Fruit fly (Drosophila melanogaster): ENCODE measurements around the gene Lnk.

The Lnk gene

DNA sequence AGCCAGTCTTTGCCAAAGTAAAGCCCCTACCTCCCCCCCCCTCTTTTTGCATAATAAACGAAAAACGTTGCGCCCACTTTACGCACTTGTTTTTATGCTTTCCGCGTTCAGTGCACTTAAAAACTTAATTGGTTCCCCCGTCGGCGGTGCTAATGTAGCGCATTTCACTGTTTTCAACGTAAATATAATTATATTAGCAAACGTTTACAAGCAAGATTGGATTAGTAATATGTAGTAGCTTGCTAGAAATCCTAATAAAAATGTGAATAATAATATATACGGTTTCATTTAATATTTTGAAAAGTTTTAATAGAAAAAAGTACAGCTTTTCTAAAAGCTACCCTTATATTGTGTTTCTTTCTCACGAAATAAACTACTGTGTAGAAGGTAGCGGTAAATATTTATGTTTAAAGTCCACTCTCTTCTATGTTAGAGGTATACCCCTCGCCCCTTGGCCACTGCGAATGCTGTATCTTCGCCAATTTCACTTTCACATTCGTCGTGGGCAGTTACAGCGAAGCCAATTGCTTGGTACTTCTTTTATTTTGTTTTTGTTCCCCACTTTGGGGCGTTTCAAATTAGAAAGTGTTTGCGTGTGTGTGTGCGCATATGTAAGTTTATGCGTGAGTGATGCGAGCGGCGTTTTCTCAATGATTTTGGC lies 5.6 kb upstream of the Lnk start:
- TF ChIP-seq psq (optimal IDR thresholded peaks at IDR 0.05), result no peak

DNA sequence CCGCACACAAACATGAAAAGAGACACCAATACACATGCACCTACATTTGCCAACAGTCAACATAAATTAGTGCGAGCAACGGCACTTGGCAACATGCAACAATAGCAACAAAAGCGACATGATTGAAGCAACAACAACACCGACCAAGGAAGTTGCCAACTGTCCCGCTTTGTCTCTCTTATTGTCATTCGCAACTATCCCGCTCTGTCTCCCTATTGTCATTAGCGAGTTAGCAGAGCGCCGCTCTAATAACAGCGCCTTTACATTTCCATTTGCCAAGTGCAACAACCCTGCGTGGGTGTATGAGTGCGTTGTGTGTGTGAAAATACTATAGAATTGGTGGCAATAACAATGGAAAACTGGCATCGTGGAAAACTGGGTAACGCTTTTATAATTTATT lies 4.5 kb upstream of the Lnk start:
- no peak for TF ChIP-seq psq (optimal IDR thresholded peaks at IDR 0.05)
- no peak for TF ChIP-seq usp (GFP tag; optimal IDR thresholded peaks at IDR 0.05)
- TF ChIP-seq EcR (GFP tag; optimal IDR thresholded peaks at IDR 0.05), result peak in 1 of 2 experiments; percentile 90
- no peak for TF ChIP-seq Dll (optimal IDR thresholded peaks at IDR 0.05)
- TF ChIP-seq pan (optimal IDR thresholded peaks at IDR 0.05), result no peak

DNA sequence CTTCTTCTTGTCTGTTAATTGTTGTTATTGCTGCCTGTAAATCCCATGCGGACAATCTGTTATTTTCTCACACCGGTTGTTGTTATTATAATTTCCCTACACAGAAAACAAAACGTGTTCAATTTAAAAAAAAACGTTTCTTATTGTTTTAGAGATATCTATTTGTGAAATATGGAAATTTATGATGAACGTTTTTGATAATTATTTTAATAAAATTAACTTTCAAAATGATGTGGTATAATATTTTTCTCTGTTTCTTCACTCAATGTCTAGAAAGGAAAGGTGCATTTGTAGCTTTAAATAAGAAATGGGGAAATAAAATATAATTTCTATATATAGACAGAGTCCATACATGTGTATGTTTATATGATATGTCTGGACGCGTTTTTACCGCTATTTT lies 4.0 kb upstream of the Lnk start:
- TF ChIP-seq pan (optimal IDR thresholded peaks at IDR 0.05) (no peak), CG8478 (optimal IDR thresholded peaks at IDR 0.05) (no peak), usp (GFP tag; optimal IDR thresholded peaks at IDR 0.05) (no peak), psq (optimal IDR thresholded peaks at IDR 0.05) (no peak), EcR (GFP tag; optimal IDR thresholded peaks at IDR 0.05) (no peak), Dll (optimal IDR thresholded peaks at IDR 0.05) (no peak)

DNA sequence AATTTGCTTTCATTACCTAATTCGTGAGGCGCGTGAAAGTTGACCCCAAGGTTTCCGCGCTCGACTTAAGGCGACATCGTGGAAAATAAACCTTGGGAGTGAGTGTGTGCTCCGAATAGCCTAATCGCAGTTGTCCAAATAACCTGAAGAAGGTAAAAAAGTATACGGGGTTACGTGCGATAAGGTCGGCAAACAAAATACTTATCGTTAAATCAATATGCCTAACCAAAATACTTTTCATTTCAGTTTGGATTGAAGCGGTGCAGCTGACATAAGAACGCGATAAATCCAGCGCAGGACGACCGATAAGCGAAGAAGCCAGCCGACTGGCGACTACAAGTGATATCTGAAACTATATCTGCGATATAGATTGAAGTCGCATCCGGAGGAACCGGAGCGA lies 3.2 kb upstream of the Lnk start:
- no peak for TF ChIP-seq usp (GFP tag; optimal IDR thresholded peaks at IDR 0.05)
- no peak for TF ChIP-seq Dll (optimal IDR thresholded peaks at IDR 0.05)
- TF ChIP-seq psq (optimal IDR thresholded peaks at IDR 0.05), result no peak
- no peak for TF ChIP-seq CG8478 (optimal IDR thresholded peaks at IDR 0.05)
- no peak for TF ChIP-seq pan (optimal IDR thresholded peaks at IDR 0.05)
- TF ChIP-seq EcR (GFP tag; optimal IDR thresholded peaks at IDR 0.05), result no peak

DNA sequence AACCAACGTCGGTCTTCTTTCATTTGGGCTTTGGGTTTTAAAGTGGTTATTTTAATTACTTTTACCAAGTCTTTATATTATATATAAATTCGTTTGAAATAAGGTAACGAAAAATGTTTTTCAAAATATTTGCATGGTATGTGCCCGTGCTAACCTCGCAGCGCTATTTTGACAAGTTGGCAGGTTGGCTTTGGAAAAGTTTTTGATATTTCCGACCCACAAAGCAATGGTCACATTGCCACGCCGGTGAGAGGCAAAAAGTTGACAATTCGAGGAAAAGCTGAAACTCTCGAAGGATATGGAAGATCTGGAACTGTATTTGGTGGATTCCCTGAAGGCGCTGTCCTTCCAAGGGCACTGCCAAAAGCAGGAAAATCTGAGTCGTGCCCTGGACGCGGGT lies 4.9 kb downstream of the Lnk start, which contains the start of gene CG5913:
Gene CG5913, plus strand, starts transcription at position 224 of the 400 bp plus-strand sequence.
- TF ChIP-seq CG8478 (optimal IDR thresholded peaks at IDR 0.05) (no peak), Dll (optimal IDR thresholded peaks at IDR 0.05) (no peak), pan (optimal IDR thresholded peaks at IDR 0.05) (no peak), usp (GFP tag; optimal IDR thresholded peaks at IDR 0.05) (no peak), psq (optimal IDR thresholded peaks at IDR 0.05) (no peak), EcR (GFP tag; optimal IDR thresholded peaks at IDR 0.05) (no peak)

DNA sequence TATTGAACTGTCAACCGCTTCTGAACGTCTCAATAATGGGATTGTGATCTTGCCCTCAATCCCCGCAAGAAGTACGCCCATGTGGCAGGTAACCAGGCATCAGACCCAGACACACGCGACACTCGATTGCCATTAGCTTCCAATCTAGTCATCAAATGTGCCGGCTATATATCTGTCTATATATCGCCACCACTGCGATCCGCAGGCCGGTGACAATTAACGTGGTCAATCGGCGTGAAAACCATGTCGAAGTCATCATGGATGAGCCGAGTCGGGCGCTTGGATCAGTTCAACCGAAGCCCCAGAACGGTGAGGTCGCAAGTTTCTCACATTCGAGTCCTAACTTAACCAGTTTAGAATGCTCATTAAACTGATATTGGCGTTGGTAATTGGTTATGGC lies 7.2 kb downstream of the Lnk start, which contains the start of gene Sodq:
Gene Sodq, plus strand, starts transcription at position 301 of the 400 bp plus-strand sequence.
- TF ChIP-seq pan (optimal IDR thresholded peaks at IDR 0.05), result no peak
- TF ChIP-seq usp (GFP tag; optimal IDR thresholded peaks at IDR 0.05), result no peak
- TF ChIP-seq psq (optimal IDR thresholded peaks at IDR 0.05), result no peak
- no peak for TF ChIP-seq EcR (GFP tag; optimal IDR thresholded peaks at IDR 0.05)
- no peak for TF ChIP-seq Dll (optimal IDR thresholded peaks at IDR 0.05)
- no peak for TF ChIP-seq CG8478 (optimal IDR thresholded peaks at IDR 0.05)

DNA sequence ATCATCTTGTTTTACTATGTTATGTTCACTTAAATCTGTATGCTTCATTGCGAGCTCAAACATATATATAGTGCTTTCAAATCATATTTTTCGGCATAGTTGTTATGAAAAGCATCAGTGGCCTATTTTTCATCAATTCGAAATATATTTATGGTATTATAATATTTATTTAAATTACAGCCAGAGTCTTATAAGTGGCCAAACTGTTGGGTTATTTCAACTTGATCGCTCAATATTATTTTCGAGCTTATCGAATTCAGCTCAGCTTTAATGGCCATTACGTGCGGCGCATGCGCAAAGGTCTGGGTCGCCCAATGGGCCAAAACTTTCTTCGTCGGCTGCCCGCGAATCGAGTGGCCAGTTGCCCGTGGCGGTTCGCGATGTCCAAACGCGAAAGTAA lies 8.8 kb downstream of the Lnk start, which contains the start of gene Mco3:
Gene Mco3, plus strand, starts transcription at position 301 of the 400 bp plus-strand sequence.
- TF ChIP-seq pan (optimal IDR thresholded peaks at IDR 0.05) (no peak), usp (GFP tag; optimal IDR thresholded peaks at IDR 0.05) (no peak), EcR (GFP tag; optimal IDR thresholded peaks at IDR 0.05) (no peak), Dll (optimal IDR thresholded peaks at IDR 0.05) (no peak)

DNA sequence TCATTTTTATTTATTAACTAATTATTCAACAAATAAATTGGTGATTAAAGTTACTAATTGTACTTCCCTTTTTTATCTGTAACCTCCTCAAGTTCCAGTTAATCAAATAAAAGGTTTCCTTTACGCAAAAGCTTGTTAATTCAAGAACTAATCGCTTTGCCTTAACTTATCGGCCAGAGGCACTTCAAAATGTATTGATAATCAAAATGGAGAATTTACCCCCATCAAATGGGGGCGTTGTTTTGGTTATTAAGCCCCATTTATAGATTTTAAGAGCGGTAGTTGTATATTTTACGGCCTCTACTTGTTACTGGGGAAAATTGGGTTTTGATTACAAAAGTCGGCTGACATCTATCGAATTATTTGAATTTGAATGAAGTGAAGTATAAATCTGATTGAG lies 11.3 kb downstream of the Lnk start, which contains the start of gene CG31091:
Gene CG31091, plus strand, starts transcription at position 214 of the 400 bp plus-strand sequence.
- TF ChIP-seq CG8478 (optimal IDR thresholded peaks at IDR 0.05) (no peak), pan (optimal IDR thresholded peaks at IDR 0.05) (no peak), Dll (optimal IDR thresholded peaks at IDR 0.05) (no peak), psq (optimal IDR thresholded peaks at IDR 0.05) (no peak), usp (GFP tag; optimal IDR thresholded peaks at IDR 0.05) (no peak)

DNA sequence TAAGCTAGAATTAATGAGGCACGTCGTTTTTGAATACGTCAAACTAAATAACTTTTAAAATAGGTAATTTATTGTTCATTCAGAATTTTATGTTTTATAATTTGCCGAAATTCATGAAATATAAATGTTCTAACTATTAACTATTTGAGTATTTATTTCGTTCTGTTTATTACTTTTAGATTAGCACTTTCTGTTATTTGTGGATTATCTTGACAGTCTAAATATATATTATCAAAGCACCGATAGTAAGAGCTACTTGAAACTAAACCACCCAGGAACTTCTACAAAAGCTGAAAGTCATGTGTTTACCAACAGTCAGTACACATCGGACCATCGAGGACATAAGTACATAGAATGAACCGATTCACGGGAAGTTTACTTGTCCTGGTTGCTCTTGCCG lies 14.0 kb downstream of the Lnk start, which contains the start of gene CG31089:
Gene CG31089, plus strand, starts transcription at position 301 of the 400 bp plus-strand sequence.
- no peak for TF ChIP-seq CG8478 (optimal IDR thresholded peaks at IDR 0.05)
- no peak for TF ChIP-seq usp (GFP tag; optimal IDR thresholded peaks at IDR 0.05)
- TF ChIP-seq psq (optimal IDR thresholded peaks at IDR 0.05), result no peak
- no peak for TF ChIP-seq EcR (GFP tag; optimal IDR thresholded peaks at IDR 0.05)
- no peak for TF ChIP-seq Dll (optimal IDR thresholded peaks at IDR 0.05)
- TF ChIP-seq pan (optimal IDR thresholded peaks at IDR 0.05), result no peak

DNA sequence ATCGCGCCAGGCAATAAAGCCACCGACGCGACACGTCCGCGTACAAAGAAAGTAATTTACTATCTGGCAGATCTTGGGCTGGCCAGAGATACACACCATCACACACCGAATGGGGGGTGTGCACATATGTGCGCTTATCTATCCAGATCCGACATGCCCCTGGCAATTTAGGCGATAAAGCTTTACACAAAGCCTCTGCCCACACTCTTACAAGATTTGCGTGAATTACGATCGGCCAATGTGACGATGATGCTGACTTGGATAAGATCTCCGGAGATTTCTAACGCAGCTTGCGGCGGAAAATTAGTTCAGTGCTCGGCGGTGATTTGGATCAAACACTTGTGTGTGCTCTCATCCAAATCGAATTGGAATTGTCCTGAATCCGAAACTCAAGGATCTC lies 18.4 kb downstream of the Lnk start, which contains the start of gene kumpel:
Gene kumpel, plus strand, starts transcription at position 301 of the 400 bp plus-strand sequence.
- no peak for TF ChIP-seq psq (optimal IDR thresholded peaks at IDR 0.05)
- TF ChIP-seq Dll (optimal IDR thresholded peaks at IDR 0.05), result no peak
- TF ChIP-seq EcR (GFP tag; optimal IDR thresholded peaks at IDR 0.05), result no peak
- no peak for TF ChIP-seq pan (optimal IDR thresholded peaks at IDR 0.05)
- no peak for TF ChIP-seq CG8478 (optimal IDR thresholded peaks at IDR 0.05)
- TF ChIP-seq usp (GFP tag; optimal IDR thresholded peaks at IDR 0.05), result no peak

DNA sequence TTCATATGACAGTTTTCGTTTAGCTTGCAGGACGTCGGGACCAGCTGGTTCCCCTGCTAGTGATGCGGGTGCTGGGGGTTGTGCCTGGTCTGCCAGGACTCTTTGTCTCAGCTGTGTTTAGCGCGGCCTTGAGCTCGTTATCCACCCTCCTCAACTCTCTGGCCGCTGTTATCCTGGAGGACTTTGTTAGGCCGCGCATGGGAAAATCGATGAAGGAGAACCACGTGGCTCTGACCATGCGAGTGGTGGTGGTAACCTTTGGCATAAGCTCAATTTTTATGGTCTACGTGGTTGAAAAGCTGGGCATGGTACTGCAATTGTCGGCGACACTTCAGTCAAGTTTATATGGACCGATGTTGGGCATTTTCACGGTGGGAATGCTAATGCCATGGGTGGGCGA lies 31.6 kb downstream of the Lnk start:
- TF ChIP-seq pan (optimal IDR thresholded peaks at IDR 0.05) (no peak), Dll (optimal IDR thresholded peaks at IDR 0.05) (no peak), psq (optimal IDR thresholded peaks at IDR 0.05) (no peak), EcR (GFP tag; optimal IDR thresholded peaks at IDR 0.05) (no peak), usp (GFP tag; optimal IDR thresholded peaks at IDR 0.05) (no peak), CG8478 (optimal IDR thresholded peaks at IDR 0.05) (no peak)

DNA sequence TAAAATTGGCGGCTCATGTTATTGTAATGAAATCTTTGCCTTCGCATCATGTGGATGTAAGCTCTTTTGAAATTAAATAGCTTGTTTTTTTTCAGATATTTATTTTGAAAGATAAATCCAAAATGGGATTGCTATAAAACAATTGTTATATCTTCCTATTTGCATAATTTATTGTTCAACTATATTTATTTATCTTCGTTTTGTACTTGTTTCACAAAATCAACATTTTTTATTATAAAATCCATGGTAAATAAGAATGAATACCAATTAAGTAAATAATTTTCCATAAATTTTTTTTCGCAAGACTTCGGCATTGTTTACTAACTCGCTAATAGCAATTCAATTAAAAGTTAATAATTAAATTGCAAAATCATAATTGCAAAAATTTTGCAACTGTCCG lies 34.2 kb downstream of the Lnk start, which contains the start of gene CG14546:
Gene CG14546, minus strand, starts transcription at position 101 of the 400 bp plus-strand sequence.
- no peak for TF ChIP-seq psq (optimal IDR thresholded peaks at IDR 0.05)
- no peak for TF ChIP-seq Dll (optimal IDR thresholded peaks at IDR 0.05)
- no peak for TF ChIP-seq pan (optimal IDR thresholded peaks at IDR 0.05)
- no peak for TF ChIP-seq CG8478 (optimal IDR thresholded peaks at IDR 0.05)
- no peak for TF ChIP-seq EcR (GFP tag; optimal IDR thresholded peaks at IDR 0.05)
- TF ChIP-seq usp (GFP tag; optimal IDR thresholded peaks at IDR 0.05), result no peak

DNA sequence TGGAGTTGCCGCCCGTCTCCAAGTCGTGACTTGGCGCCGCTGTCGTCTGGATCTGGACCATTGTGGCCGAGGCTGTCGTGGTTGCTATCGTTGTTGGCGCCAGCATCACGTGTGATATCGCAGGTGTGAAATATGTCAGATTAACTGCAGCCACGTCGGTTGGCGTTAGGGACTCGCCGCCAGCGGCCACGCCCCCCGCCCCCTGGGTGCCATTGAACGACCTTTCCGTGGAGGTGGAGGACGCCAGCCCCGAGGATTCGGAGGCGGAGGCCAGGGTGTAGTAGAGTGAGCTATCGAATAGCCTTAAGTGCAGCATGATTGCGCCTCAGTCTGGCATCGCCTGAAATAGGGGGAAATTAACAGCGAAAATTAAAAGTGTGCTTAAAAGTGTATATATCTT lies 53.0 kb downstream of the Lnk start:
- TF ChIP-seq usp (GFP tag; optimal IDR thresholded peaks at IDR 0.05) (no peak), EcR (GFP tag; optimal IDR thresholded peaks at IDR 0.05) (no peak), Dll (optimal IDR thresholded peaks at IDR 0.05) (no peak), pan (optimal IDR thresholded peaks at IDR 0.05) (no peak), psq (optimal IDR thresholded peaks at IDR 0.05) (no peak), CG8478 (optimal IDR thresholded peaks at IDR 0.05) (no peak)

Measured in whole organism.